Worm (Caenorhabditis elegans): ENCODE results near the gene gtf-2H1.

Gene gtf-2H1

ce11 chrIV:207885-208284 lies 23.7 kb downstream of the gtf-2H1 start, which contains the start of gene Y38C1AA.1:
Y38C1AA.1 (plus strand) TSS chrIV:208185.
- no peak for TF ChIP-seq rpc-1 (optimal IDR thresholded peaks at IDR 0.05)
- TF ChIP-seq rpc-1 (tag; optimal IDR thresholded peaks at IDR 0.05), result no peak
- TF ChIP-seq ekl-4 (GFP tag; IDR thresholded peaks at IDR 0.05), result no peak
- TF ChIP-seq F52B5.7 (tag; optimal IDR thresholded peaks at IDR 0.05), result no peak
- TF ChIP-seq lsy-27 (tag; optimal IDR thresholded peaks at IDR 0.05; ENCODE audit: borderline replicate concordance, insufficient read depth), result no peak
- no peak for TF ChIP-seq nhr-27 (tag; optimal IDR thresholded peaks at IDR 0.05)
- TF ChIP-seq aptf-3 (GFP tag; IDR thresholded peaks at IDR 0.05), result no peak
- TF ChIP-seq lin-40 (tag; optimal IDR thresholded peaks at IDR 0.05), result no peak
- no peak for TF ChIP-seq gei-17 (GFP tag; optimal IDR thresholded peaks at IDR 0.05)
- TF ChIP-seq attf-3 (GFP tag; conservative IDR thresholded peaks at IDR 0.05), result no peak
- no peak for TF ChIP-seq hsf-1 (GFP tag; IDR thresholded peaks at IDR 0.05)
- TF ChIP-seq lir-1 (GFP tag; conservative IDR thresholded peaks at IDR 0.05), result no peak
- TF ChIP-seq snpc-3.4 (tag; optimal IDR thresholded peaks at IDR 0.05), result no peak
- no peak for TF ChIP-seq dpff-1 (tag; optimal IDR thresholded peaks at IDR 0.05)
- TF ChIP-seq ceh-58 (GFP tag; IDR thresholded peaks at IDR 0.05), result no peak
- TF ChIP-seq Y67H2A.10 (GFP tag; conservative IDR thresholded peaks at IDR 0.05), result no peak

- no peak for TF ChIP-seq zfh-2 (GFP tag; conservative IDR thresholded peaks at IDR 0.05)
- TF ChIP-seq aptf-3 (GFP tag; IDR thresholded peaks at IDR 0.05), result no peak
- no peak for TF ChIP-seq F52B5.7 (tag; optimal IDR thresholded peaks at IDR 0.05)
- TF ChIP-seq aptf-2 (GFP tag; conservative IDR thresholded peaks at IDR 0.05), result no peak
- TF ChIP-seq lin-54 (GFP tag; optimal IDR thresholded peaks at IDR 0.05), result no peak
- no peak for TF ChIP-seq ztf-25 (GFP tag; IDR thresholded peaks at IDR 0.05)
- no peak for TF ChIP-seq nhr-90 (tag; optimal IDR thresholded peaks at IDR 0.05)
- no peak for TF ChIP-seq xnd-1 (tag; optimal IDR thresholded peaks at IDR 0.05)
- no peak for TF ChIP-seq nfya-1 (tag; optimal IDR thresholded peaks at IDR 0.05; ENCODE audit: borderline replicate concordance, insufficient read depth)
- TF ChIP-seq T07F8.4 (tag; optimal IDR thresholded peaks at IDR 0.05), result no peak
Observed at ce11 chrIV:204998-205397, 26.6 kb downstream of the gtf-2H1 start, which contains the start of gene coa-1. coa-1 (plus strand) TSS chrIV:205298.

DNA sequence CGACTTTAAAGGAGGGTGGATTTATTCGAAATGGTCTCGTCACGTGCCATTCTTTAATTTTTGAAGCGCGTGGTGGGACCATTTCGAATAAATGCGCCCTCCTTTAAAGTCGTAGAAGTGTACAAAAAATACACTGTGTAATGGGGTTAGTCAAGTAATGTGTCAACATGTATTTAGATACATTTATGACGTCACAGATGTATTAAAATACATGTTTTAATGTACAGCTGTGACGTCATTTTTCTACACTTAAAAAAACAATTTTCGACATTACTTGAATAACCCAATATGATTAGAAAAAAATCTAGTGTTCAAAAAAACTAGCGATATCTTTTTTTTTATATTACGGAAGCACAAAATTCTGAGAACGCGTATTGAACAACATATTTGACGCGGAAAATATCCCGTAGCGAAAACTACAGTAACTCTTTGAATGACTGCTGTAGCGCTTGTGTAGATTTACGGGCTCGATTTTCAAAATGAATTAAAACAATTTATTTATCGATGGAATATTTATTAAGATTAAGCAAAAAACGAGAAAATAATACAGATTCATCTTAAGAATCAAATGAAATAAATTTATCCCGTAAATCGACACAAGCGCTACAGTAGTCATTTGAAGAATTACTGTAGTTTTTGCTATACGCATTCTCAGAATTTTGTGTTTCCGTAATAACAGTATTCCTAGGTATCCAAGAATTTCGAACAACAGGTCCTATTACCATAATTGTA lies 28.5 kb downstream of the gtf-2H1 start, which contains the start of gene gfrp-1:
gfrp-1 (plus strand) TSS at position 682 of the 732 bp plus-strand sequence.
- TF ChIP-seq lsl-1 (GFP tag; optimal IDR thresholded peaks at IDR 0.05) (no peak), dox-1 (GFP tag; IDR thresholded peaks at IDR 0.05) (no peak), ceh-79 (tag; optimal IDR thresholded peaks at IDR 0.05) (no peak), rpc-1 (optimal IDR thresholded peaks at IDR 0.05) (no peak), rpc-1 (tag; optimal IDR thresholded peaks at IDR 0.05) (no peak), mes-4 (tag; optimal IDR thresholded peaks at IDR 0.05) (no peak), bed-2 (GFP tag; IDR thresholded peaks at IDR 0.05) (no peak), madf-6 (GFP tag; IDR thresholded peaks at IDR 0.05) (no peak), lin-26 (GFP tag; IDR thresholded peaks at IDR 0.05) (no peak), hsf-1 (GFP tag; IDR thresholded peaks at IDR 0.05) (no peak), Y56A3A.18 (GFP tag; IDR thresholded peaks at IDR 0.05) (no peak), Y53G8AR.9 (GFP tag; conservative IDR thresholded peaks at IDR 0.05) (no peak), F23B12.7 (tag; optimal IDR thresholded peaks at IDR 0.05; ENCODE audit: insufficient read depth) (no peak), lin-54 (GFP tag; optimal IDR thresholded peaks at IDR 0.05) (no peak), ztf-28 (GFP tag; IDR thresholded peaks at IDR 0.05) (no peak), B0035.1 (tag; optimal IDR thresholded peaks at IDR 0.05) (no peak), tlf-1 (GFP tag; optimal IDR thresholded peaks at IDR 0.05) (no peak), ceh-58 (GFP tag; IDR thresholded peaks at IDR 0.05) (no peak), lag-1 (GFP tag; IDR thresholded peaks at IDR 0.05) (no peak), B0261.1 (tag; optimal IDR thresholded peaks at IDR 0.05) (no peak)

Measured in whole organism, young adult.